Worm (Caenorhabditis elegans): ENCODE results near the gene F35A5.5.
A peak's percentile ranks its signal among the peaks of the same experiment; 100 is the strongest.

F35A5.5 gene

DNA sequence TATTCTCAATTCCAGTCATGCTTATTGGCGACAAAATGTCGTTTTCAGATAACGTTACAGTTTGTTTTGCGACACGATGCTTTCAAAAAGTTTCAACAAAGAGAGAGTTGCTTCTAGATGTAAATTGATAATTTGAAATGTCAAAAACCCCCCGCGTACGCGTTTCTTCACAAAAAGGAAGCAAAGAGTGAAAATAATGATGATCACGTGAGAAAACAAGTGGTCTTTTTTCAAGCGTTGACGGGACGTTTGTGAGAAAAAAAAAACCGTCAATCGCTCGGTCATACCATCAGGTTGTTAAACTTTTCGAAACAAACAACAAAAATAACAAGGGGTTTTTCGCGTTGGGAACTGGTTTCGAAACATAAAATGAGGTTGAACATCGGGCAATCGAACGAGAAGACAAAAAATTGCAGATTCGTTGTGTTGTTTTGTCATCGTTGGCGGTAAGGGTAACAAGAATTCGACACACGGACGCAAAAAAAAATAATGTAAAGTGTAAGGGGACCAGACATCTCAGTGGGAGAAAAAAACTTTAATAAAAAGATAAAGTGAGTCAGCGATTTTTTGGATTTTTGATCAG, 36.6 kb upstream of the F35A5.5 start (continued):
- no peak for TF ChIP-seq ztf-11 (tag; optimal IDR thresholded peaks at IDR 0.05)
- TF ChIP-seq unc-39 (tag; optimal IDR thresholded peaks at IDR 0.05), result no peak
- peak; percentile 63 for TF ChIP-seq T26A8.4 (GFP tag; IDR thresholded peaks at IDR 0.05)
- peak; percentile 22; the same call in 1 of the 2 replicates for TF ChIP-seq pha-4 (GFP tag; IDR thresholded peaks at IDR 0.05)
- TF ChIP-seq pha-4 (tag; optimal IDR thresholded peaks at IDR 0.05), result peak; percentile 58
- TF ChIP-seq unc-62 (GFP tag; optimal IDR thresholded peaks at IDR 0.05 in 1 of 2), result peak in 1 of 2 experiments; percentile 65
- TF ChIP-seq unc-62 (tag; optimal IDR thresholded peaks at IDR 0.05), result no peak
- TF ChIP-seq daf-19 (GFP tag; conservative IDR thresholded peaks at IDR 0.05), result no peak
- no peak for TF ChIP-seq ama-1 (optimal IDR thresholded peaks at IDR 0.05)
- TF ChIP-seq hif-1 (tag; optimal IDR thresholded peaks at IDR 0.05), result peak in 1 of 2 experiments; percentile 67
- peak; percentile 21 for TF ChIP-seq lin-13 (GFP tag; optimal IDR thresholded peaks at IDR 0.05)
- TF ChIP-seq egl-43 (GFP tag; IDR thresholded peaks at IDR 0.05), result no peak
- TF ChIP-seq Y48G9A.11 (GFP tag; IDR thresholded peaks at IDR 0.05), result no peak
- TF ChIP-seq arid-1 (GFP tag; conservative IDR thresholded peaks at IDR 0.05), result no peak
- no peak for TF ChIP-seq Y5F2A.4 (GFP tag; optimal IDR thresholded peaks at IDR 0.05)
- TF ChIP-seq nhr-28 (tag; optimal IDR thresholded peaks at IDR 0.05), result peak; percentile 71
- TF ChIP-seq nhr-77 (tag; optimal IDR thresholded peaks at IDR 0.05), result peak; percentile 75
- peak; percentile 84 for TF ChIP-seq lin-1 (GFP tag; IDR thresholded peaks at IDR 0.05)
- no peak for TF ChIP-seq hmg-1.1 (GFP tag; IDR thresholded peaks at IDR 0.05)
- TF ChIP-seq dve-1 (tag; optimal IDR thresholded peaks at IDR 0.05; ENCODE audit: insufficient read depth), result peak; percentile 96
- TF ChIP-seq rbr-2 (tag; optimal IDR thresholded peaks at IDR 0.05), result no peak
- TF ChIP-seq mxl-2 (GFP tag; conservative IDR thresholded peaks at IDR 0.05), result 0 out of 2 replicates have a peak, but pooled peaks have one; percentile 25
- TF ChIP-seq aha-1 (tag), result peak; percentile 62

DNA sequence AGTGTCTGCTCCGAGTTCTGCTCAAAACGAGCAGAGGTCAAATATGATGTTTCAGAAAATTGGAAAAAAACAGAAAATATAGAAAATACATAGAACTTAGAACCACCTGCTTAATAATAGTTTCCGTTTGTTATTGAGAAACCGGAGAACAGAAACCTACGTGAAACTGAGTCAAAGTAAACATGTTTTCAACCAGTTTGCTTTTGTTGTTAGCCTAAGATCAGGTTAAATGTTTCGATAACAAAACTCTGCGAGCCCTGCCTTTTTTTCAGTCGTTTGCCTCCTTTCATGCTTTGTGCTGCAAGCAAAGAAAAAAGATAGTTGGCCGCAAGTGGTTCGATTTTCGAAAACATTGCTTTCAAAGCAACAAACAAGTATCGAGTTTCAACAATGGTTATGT, 35.3 kb upstream of the F35A5.5 start:
- peak; percentile 25 for TF ChIP-seq dve-1 (tag; optimal IDR thresholded peaks at IDR 0.05; ENCODE audit: insufficient read depth)
- TF ChIP-seq F26F4.8 (GFP tag; conservative IDR thresholded peaks at IDR 0.05), result no peak
- peak in 1 of 2 experiments; percentile 10 for TF ChIP-seq unc-62 (GFP tag; optimal IDR thresholded peaks at IDR 0.05 in 1 of 2)
- no peak for TF ChIP-seq unc-62 (tag; optimal IDR thresholded peaks at IDR 0.05)
- TF ChIP-seq lin-15B (tag; optimal IDR thresholded peaks at IDR 0.05), result no peak
- TF ChIP-seq daf-16 (GFP tag; optimal IDR thresholded peaks at IDR 0.05), result peak in 1 of 2 experiments; percentile 51
- peak; percentile 98 for TF ChIP-seq daf-16 (tag; optimal IDR thresholded peaks at IDR 0.05)

DNA sequence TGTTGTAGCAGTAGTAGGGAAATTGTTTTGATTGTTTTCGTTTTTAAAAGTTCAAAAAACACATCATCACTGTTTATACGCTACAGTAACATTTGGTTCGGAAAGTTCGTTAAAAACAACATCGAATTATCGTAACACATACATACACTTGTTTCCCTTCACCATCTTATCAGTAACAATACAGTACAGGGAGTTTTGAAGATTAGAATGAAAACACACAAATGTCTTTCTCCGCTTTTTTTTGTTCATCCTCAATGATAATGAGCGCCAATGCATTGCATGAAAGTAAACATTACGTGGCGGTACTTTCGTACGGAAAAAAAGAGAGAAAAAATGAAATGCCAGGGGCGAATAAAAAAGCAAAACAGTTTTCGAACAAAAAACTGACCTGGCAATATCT, 34.1 kb upstream of the F35A5.5 start:
- TF ChIP-seq attf-4 (tag; optimal IDR thresholded peaks at IDR 0.05), result no peak
- TF ChIP-seq pha-4 (GFP tag; IDR thresholded peaks at IDR 0.05), result no peak
- peak; percentile 29 for TF ChIP-seq pha-4 (tag; optimal IDR thresholded peaks at IDR 0.05)
- no peak for TF ChIP-seq tag-97 (GFP tag; IDR thresholded peaks at IDR 0.05)
- peak; percentile 55 for TF ChIP-seq mep-1 (tag; optimal IDR thresholded peaks at IDR 0.05)
- no peak for TF ChIP-seq nhr-41 (GFP tag; IDR thresholded peaks at IDR 0.05)
- TF ChIP-seq lin-38 (GFP tag; IDR thresholded peaks at IDR 0.05), result no peak
- TF ChIP-seq nhr-48 (tag; optimal IDR thresholded peaks at IDR 0.05), result peak; percentile 68
- TF ChIP-seq mdl-1 (tag; optimal IDR thresholded peaks at IDR 0.05), result peak in 1 of 2 experiments; percentile 19
- TF ChIP-seq mes-2 (tag; optimal IDR thresholded peaks at IDR 0.05; ENCODE audit: poor library complexity, severe bottlenecking), result peak; percentile 25
- no peak for TF ChIP-seq ztf-11 (tag; optimal IDR thresholded peaks at IDR 0.05)
- TF ChIP-seq dmd-8 (GFP tag; IDR thresholded peaks at IDR 0.05), result no peak
- TF ChIP-seq mxl-3 (GFP tag; optimal IDR thresholded peaks at IDR 0.05), result no peak
- no peak for TF ChIP-seq F10B5.3 (tag; optimal IDR thresholded peaks at IDR 0.05)
- TF ChIP-seq hlh-11 (tag; optimal IDR thresholded peaks at IDR 0.05), result peak; percentile 86
- no peak for TF ChIP-seq ama-1 (optimal IDR thresholded peaks at IDR 0.05)
- TF ChIP-seq ceh-32 (tag; optimal IDR thresholded peaks at IDR 0.05; ENCODE audit: poor library complexity), result no peak
- no peak for TF ChIP-seq lin-13 (GFP tag; optimal IDR thresholded peaks at IDR 0.05)
- TF ChIP-seq duxl-1 (tag; optimal IDR thresholded peaks at IDR 0.05; ENCODE audit: poor library complexity), result no peak
- peak; percentile 83 for TF ChIP-seq aha-1 (tag)
- TF ChIP-seq php-3 (GFP tag; IDR thresholded peaks at IDR 0.05), result peak; percentile 63; the same call in 1 of the 2 replicates
- TF ChIP-seq ztf-7 (tag; optimal IDR thresholded peaks at IDR 0.05), result no peak
- TF ChIP-seq daf-12 (tag; optimal IDR thresholded peaks at IDR 0.05), result no peak
- TF ChIP-seq nhr-237 (tag; optimal IDR thresholded peaks at IDR 0.05), result no peak
- TF ChIP-seq ZK337.2 (GFP tag; IDR thresholded peaks at IDR 0.05), result no peak
- TF ChIP-seq nhr-77 (tag; optimal IDR thresholded peaks at IDR 0.05), result peak; percentile 93
- no peak for TF ChIP-seq nhr-25 (tag; optimal IDR thresholded peaks at IDR 0.05; ENCODE audit: borderline replicate concordance, insufficient read depth)
